Worm (Caenorhabditis elegans) whole organism, L4 larva: ENCODE results near the gene ugt-56.

Experiments used
- F26F4.8 ChIP-seq: fragments of 200-800 bp; sonication (Bioruptor generic); conservative IDR thresholded peaks from 2 replicates; pipeline ENCODE4 v1.3.6; 2022; ENCODE audit warnings: missing genetic modification characterization, missing compliant biosample characterization
- F44E2.7 ChIP-seq: fragments of 200-800 bp; sonication (Bioruptor generic); IDR thresholded peaks from 2 replicates; pipeline ENCODE4 v2.1.2; 2022; ENCODE audit warnings: missing genetic modification characterization, missing compliant biosample characterization
- T26A8.4 ChIP-seq: fragments of 200-800 bp; sonication (Bioruptor generic); IDR thresholded peaks from 2 replicates; pipeline ENCODE4 v1.3.6; 2022; ENCODE audit warnings: missing genetic modification characterization, missing compliant biosample characterization
- Y48G9A.11 ChIP-seq: fragments of 200-800 bp; sonication (Bioruptor generic); IDR thresholded peaks from 2 replicates; pipeline ENCODE4 v1.3.6; 2022; ENCODE audit warnings: missing genetic modification reagents, missing genetic modification characterization, missing compliant biosample characterization
- Y5F2A.4 ChIP-seq: fragments of 200-800 bp; sonication (Bioruptor generic); optimal IDR thresholded peaks from 2 replicates; lab custom pipeline; 2018; ENCODE audit warnings: mild to moderate bottlenecking, missing genetic modification characterization, missing compliant biosample characterization
- ZK337.2 ChIP-seq: fragments of 200-800 bp; sonication (Bioruptor generic); IDR thresholded peaks from 2 replicates; pipeline ENCODE4 v1.3.6; 2022; ENCODE audit warnings: missing genetic modification reagents, missing genetic modification characterization, missing compliant biosample characterization
- aha-1 ChIP-seq: fragments of 150-350 bp; peaks from one replicate; lab custom pipeline; 2014; ENCODE audit warnings: missing biosample characterization, missing genetic modification characterization
- attf-4 ChIP-seq: sonication (generic microtip); optimal IDR thresholded peaks from 3 replicates; lab custom pipeline; 2017; ENCODE audit warnings: missing biosample characterization, missing genetic modification characterization
- ceh-20 ChIP-seq: fragments of 200-800 bp; sonication (Bioruptor generic); IDR thresholded peaks from 2 replicates; pipeline ENCODE4 v1.3.6; 2022; ENCODE audit warnings: missing genetic modification reagents, missing genetic modification characterization, missing compliant biosample characterization
- ceh-28 ChIP-seq: fragments of 150-350 bp; optimal IDR thresholded peaks from 2 replicates; lab custom pipeline; 2014; ENCODE audit warnings: missing biosample characterization, missing genetic modification reagents, missing genetic modification characterization
- ceh-62 ChIP-seq: sonication (generic microtip); optimal IDR thresholded peaks from 2 replicates; lab custom pipeline; 2017; ENCODE audit warnings: missing biosample characterization, missing genetic modification characterization
- cey-2 ChIP-seq: sonication (generic microtip); optimal IDR thresholded peaks from 3 replicates; lab custom pipeline; 2017; ENCODE audit warnings: missing genetic modification characterization, mild to moderate bottlenecking, missing compliant biosample characterization, antibody characterized with exemption, borderline replicate concordance; ENCODE audit not compliant: insufficient read depth
- ctbp-1 ChIP-seq: fragments of 200-800 bp; sonication (Bioruptor generic); IDR thresholded peaks from 2 replicates; pipeline ENCODE4 v1.3.6; 2022; ENCODE audit warnings: missing genetic modification reagents, missing genetic modification characterization, missing compliant biosample characterization
- daf-12 ChIP-seq: fragments of 150-350 bp; optimal IDR thresholded peaks from 2 replicates; lab custom pipeline; 2014; ENCODE audit warnings: missing biosample characterization, missing genetic modification reagents, missing genetic modification characterization
- daf-16 ChIP-seq, 3 experiments: sonication (generic microtip); optimal IDR thresholded peaks; 2 replicates each; lab custom pipeline; 2016 to 2017; ENCODE audit warnings: missing genetic modification characterization in 3 of 3, missing genetic modification reagents in 3 of 3, mild to moderate bottlenecking in 2 of 3, missing compliant biosample characterization in 2 of 3, missing biosample characterization in 1 of 3, moderate library complexity in 1 of 3
- daf-8 ChIP-seq: fragments of 200-800 bp; sonication (Bioruptor generic); IDR thresholded peaks from 2 replicates; pipeline ENCODE4 v1.3.6; 2022; ENCODE audit warnings: missing genetic modification characterization, missing compliant biosample characterization
- dmd-6 ChIP-seq: fragments of 200-800 bp; sonication (Bioruptor generic); IDR thresholded peaks from 2 replicates; pipeline ENCODE4 v1.3.6; 2022; ENCODE audit warnings: missing genetic modification reagents, missing genetic modification characterization, missing compliant biosample characterization
- dmd-9 ChIP-seq: fragments of 200-800 bp; sonication (Bioruptor generic); IDR thresholded peaks from 2 replicates; pipeline ENCODE4 v1.3.6; 2022; ENCODE audit warnings: missing genetic modification reagents, missing genetic modification characterization, missing compliant biosample characterization
- dve-1 ChIP-seq: sonication (generic microtip); optimal IDR thresholded peaks from 2 replicates; lab custom pipeline; 2017; ENCODE audit warnings: antibody characterized with exemption, mild to moderate bottlenecking, missing genetic modification characterization, missing compliant biosample characterization; ENCODE audit not compliant: insufficient read depth
- egl-43 ChIP-seq: fragments of 200-800 bp; sonication (Bioruptor generic); IDR thresholded peaks from 2 replicates; pipeline ENCODE4 v1.3.6; 2022; ENCODE audit warnings: missing genetic modification reagents, missing genetic modification characterization, missing compliant biosample characterization
- hif-1 ChIP-seq, 2 experiments: sonication (generic microtip); optimal IDR thresholded peaks; 2 replicates each; lab custom pipeline; 2016 to 2017; ENCODE audit warnings: missing compliant biosample characterization in 2 of 2, missing genetic modification characterization in 2 of 2, missing genetic modification reagents in 2 of 2, missing genotype in 2 of 2, mild to moderate bottlenecking in 1 of 2
- hlh-30 ChIP-seq: sonication (generic microtip); optimal IDR thresholded peaks from 2 replicates; lab custom pipeline; 2017; ENCODE audit warnings: antibody characterized with exemption, mild to moderate bottlenecking, missing genetic modification characterization, missing compliant biosample characterization; ENCODE audit not compliant: insufficient read depth
- hmg-1.1 ChIP-seq: fragments of 200-800 bp; sonication (Bioruptor generic); IDR thresholded peaks from 2 replicates; pipeline ENCODE4 v1.3.6; 2022; ENCODE audit warnings: missing genetic modification reagents, missing genetic modification characterization, missing compliant biosample characterization
- jun-1 ChIP-seq: fragments of 150-350 bp; optimal IDR thresholded peaks from 2 replicates; lab custom pipeline; 2014; ENCODE audit warnings: missing biosample characterization, missing genetic modification reagents, missing genetic modification characterization
- lin-1 ChIP-seq: fragments of 200-800 bp; sonication (Bioruptor generic); IDR thresholded peaks from 2 replicates; pipeline ENCODE4 v1.3.6; 2022; ENCODE audit warnings: missing genetic modification reagents, missing genetic modification characterization, missing compliant biosample characterization
- lsy-2 ChIP-seq, 2 experiments: fragments of 150-350 bp in 1 of 2; sonication (generic microtip) in 1 of 2; optimal IDR thresholded peaks; 2 replicates each; lab custom pipeline; 2014 to 2017; ENCODE audit warnings: missing biosample characterization in 2 of 2, missing genetic modification characterization in 2 of 2
- mep-1 ChIP-seq: fragments of 150-350 bp; sonication (generic microtip); optimal IDR thresholded peaks from 3 replicates; lab custom pipeline; 2014; ENCODE audit warnings: missing biosample characterization, missing genetic modification characterization
- mxl-3 ChIP-seq: fragments of 200-800 bp; sonication (Bioruptor generic); optimal IDR thresholded peaks from 2 replicates; lab custom pipeline; 2018; ENCODE audit warnings: mild to moderate bottlenecking, missing genetic modification characterization, missing compliant biosample characterization
- nhr-11 ChIP-seq: fragments of 150-350 bp; optimal IDR thresholded peaks from 2 replicates; lab custom pipeline; 2014; ENCODE audit warnings: missing biosample characterization, missing genetic modification characterization
- nhr-28 ChIP-seq: fragments of 150-350 bp; optimal IDR thresholded peaks from 2 replicates; lab custom pipeline; 2014; ENCODE audit warnings: missing biosample characterization, missing genetic modification characterization
- nhr-48 ChIP-seq: sonication (generic microtip); optimal IDR thresholded peaks from 2 replicates; lab custom pipeline; 2016; ENCODE audit warnings: mild to moderate bottlenecking, missing genetic modification characterization, missing compliant biosample characterization
- nhr-6 ChIP-seq: fragments of 150-350 bp; optimal IDR thresholded peaks from 2 replicates; lab custom pipeline; 2014; ENCODE audit warnings: missing biosample characterization, missing genetic modification characterization
- nhr-76 ChIP-seq: fragments of 150-350 bp; optimal IDR thresholded peaks from 2 replicates; lab custom pipeline; 2014; ENCODE audit warnings: missing biosample characterization, missing genetic modification characterization
- pha-4 ChIP-seq, 2 experiments: fragments of 150-350 bp in 1 of 2; fragments of 200-800 bp in 1 of 2; sonication (Bioruptor generic) in 1 of 2; IDR thresholded peaks in 1 of 2; optimal IDR thresholded peaks in 1 of 2; 2 replicates each; pipeline versions ENCODE4 v1.3.6 to Lab custom; 2014 to 2022; ENCODE audit warnings: missing genetic modification characterization in 2 of 2, missing genetic modification reagents in 2 of 2, missing biosample characterization in 1 of 2, missing compliant biosample characterization in 1 of 2
- pqm-1 ChIP-seq: sonication (generic microtip); optimal IDR thresholded peaks from 2 replicates; lab custom pipeline; 2017; ENCODE audit warnings: missing biosample characterization, missing genetic modification characterization
- rbr-2 ChIP-seq: sonication (generic microtip); optimal IDR thresholded peaks from 2 replicates; lab custom pipeline; 2016; ENCODE audit warnings: missing genotype, missing genetic modification characterization, missing compliant biosample characterization
- saeg-2 ChIP-seq: fragments of 200-800 bp; sonication (Bioruptor generic); IDR thresholded peaks from 2 replicates; pipeline ENCODE4 v1.3.6; 2022; ENCODE audit warnings: missing genetic modification reagents, missing genetic modification characterization, missing compliant biosample characterization
- spr-1 ChIP-seq: sonication (generic microtip); optimal IDR thresholded peaks from 2 replicates; lab custom pipeline; 2016; ENCODE audit warnings: mild to moderate bottlenecking, missing genetic modification characterization, missing compliant biosample characterization
- unc-62 ChIP-seq, 3 experiments: fragments of 150-350 bp in 1 of 3; sonication (generic microtip); optimal IDR thresholded peaks in 2 of 3; peaks in 1 of 3; 1 replicate in 1 of 3; 2 replicates in 2 of 3; lab custom pipeline; 2014 to 2017; ENCODE audit warnings: missing biosample characterization in 3 of 3, missing genetic modification characterization in 3 of 3, missing genetic modification reagents in 3 of 3, missing genotype in 1 of 3
- zag-1 ChIP-seq: fragments of 150-350 bp; optimal IDR thresholded peaks from 2 replicates; lab custom pipeline; 2014; ENCODE audit warnings: missing biosample characterization, missing genetic modification characterization

ugt-56 gene

DNA sequence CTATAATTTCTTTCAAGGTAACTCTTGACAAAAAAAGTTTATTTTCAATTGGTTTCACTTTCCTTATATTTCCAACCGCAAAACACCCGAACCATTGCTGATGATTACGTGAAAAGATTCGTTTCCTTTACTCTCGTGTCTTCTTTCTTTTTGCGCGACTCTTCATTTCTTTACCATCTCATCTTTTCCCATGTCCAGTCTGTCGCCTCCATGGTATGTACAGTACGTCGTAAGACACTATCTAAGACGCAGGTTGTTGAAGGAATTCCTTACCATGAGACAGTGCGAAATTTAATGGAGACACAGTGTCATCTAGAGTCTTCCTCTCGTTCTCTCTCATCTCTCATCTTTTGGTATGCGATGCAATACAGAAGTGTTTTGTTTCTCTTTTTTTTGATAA lies 41.4 kb downstream of the ugt-56 start (continued):
- TF ChIP-seq hmg-1.1 (GFP tag; lab: Robert Waterston, UW) (peak; percentile 67), hlh-30 (peak; percentile 94), daf-8 (GFP tag; lab: Robert Waterston, UW) (no peak), egl-43 (GFP tag; lab: Robert Waterston, UW) (no peak), F44E2.7 (GFP tag; lab: Robert Waterston, UW) (no peak), unc-62 (GFP tag; optimal IDR thresholded peaks at IDR 0.05 in 1 of 2; lab: Kevin White, UChicago) (peak in 1 of 2 experiments; percentile 95), unc-62 (tag; optimal IDR thresholded peaks at IDR 0.05; lab: Kevin White, UChicago) (no peak), zag-1 (tag; lab: Kevin White, UChicago) (no peak), T26A8.4 (GFP tag; lab: Robert Waterston, UW) (no peak), dmd-6 (GFP tag; lab: Robert Waterston, UW) (peak; percentile 68), Y5F2A.4 (GFP tag; lab: Kevin White, UChicago) (no peak), pqm-1 (tag; lab: Kevin White, UChicago) (peak; percentile 32), nhr-48 (tag; lab: Kevin White, UChicago) (peak; percentile 36), mxl-3 (GFP tag; lab: Kevin White, UChicago) (peak; percentile 58), jun-1 (tag; lab: Kevin White, UChicago) (peak; percentile 49), daf-12 (no peak), ZK337.2 (GFP tag; lab: Robert Waterston, UW) (no peak), pha-4 (GFP tag; IDR thresholded peaks at IDR 0.05; lab: Robert Waterston, UW) (no peak), pha-4 (tag; optimal IDR thresholded peaks at IDR 0.05; lab: Kevin White, UChicago) (peak; percentile 55), dmd-9 (GFP tag; lab: Robert Waterston, UW) (no peak), aha-1 (tag; lab: Kevin White, UChicago) (peak; percentile 92), F26F4.8 (GFP tag; lab: Robert Waterston, UW) (no peak), ctbp-1 (GFP tag; lab: Robert Waterston, UW) (no peak), rbr-2 (peak; percentile 26), Y48G9A.11 (GFP tag; lab: Robert Waterston, UW) (no peak), lin-1 (GFP tag; lab: Robert Waterston, UW) (no peak), attf-4 (tag; lab: Kevin White, UChicago) (no peak)

DNA sequence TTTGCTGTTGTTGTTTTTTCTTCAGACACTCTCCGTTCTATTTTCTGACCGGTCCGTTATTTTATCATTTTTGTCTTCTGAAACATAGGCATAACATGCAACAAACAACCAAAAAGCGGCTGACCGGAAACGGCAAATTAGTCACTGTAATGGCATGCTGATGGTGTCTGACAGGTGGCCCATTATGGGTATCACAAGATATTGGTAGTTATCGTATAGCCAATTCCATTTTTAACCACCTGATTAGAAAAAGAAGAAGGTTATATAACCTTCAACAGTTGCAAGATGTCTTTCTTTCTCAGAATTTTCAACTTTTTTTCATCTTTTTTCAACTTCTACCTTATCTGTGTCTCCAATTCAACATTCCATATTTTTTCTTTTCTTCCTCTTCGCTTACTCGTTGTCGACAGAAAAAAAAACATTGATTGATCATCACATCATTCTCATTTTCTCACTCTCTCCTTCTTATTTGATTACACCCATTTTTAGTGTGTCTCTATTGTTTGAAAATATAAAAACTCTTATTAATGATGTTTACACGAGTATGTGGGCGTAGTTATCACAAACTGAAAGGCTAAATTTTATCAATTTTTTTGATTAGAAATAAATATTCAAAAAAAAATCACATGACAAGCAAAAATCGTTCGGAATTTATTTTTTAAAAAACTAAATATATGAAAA lies 42.1 kb downstream of the ugt-56 start:
- TF ChIP-seq nhr-28 (tag; lab: Kevin White, UChicago), result peak; percentile 48
- no peak for TF ChIP-seq ceh-62 (tag; lab: Kevin White, UChicago)
- peak; percentile 64 for TF ChIP-seq nhr-6
- TF ChIP-seq nhr-76 (tag; lab: Kevin White, UChicago), result no peak
- TF ChIP-seq pqm-1 (tag; lab: Kevin White, UChicago), result peak; percentile 53
- no peak for TF ChIP-seq daf-16 (GFP tag; optimal IDR thresholded peaks at IDR 0.05; lab: Kevin White, UChicago)
- TF ChIP-seq daf-16 (tag; optimal IDR thresholded peaks at IDR 0.05; lab: Kevin White, UChicago), result peak; percentile 90
- peak; percentile 70 for TF ChIP-seq dve-1 (tag; lab: Kevin White, UChicago)
- TF ChIP-seq saeg-2, result no peak
- TF ChIP-seq unc-62 (GFP tag; optimal IDR thresholded peaks at IDR 0.05 in 1 of 2; lab: Kevin White, UChicago), result peak in 1 of 2 experiments; percentile 85
- TF ChIP-seq unc-62 (tag; optimal IDR thresholded peaks at IDR 0.05; lab: Kevin White, UChicago), result no peak
- TF ChIP-seq hlh-30, result peak; percentile 53
- TF ChIP-seq nhr-11, result no peak
- TF ChIP-seq ceh-28 (tag; lab: Kevin White, UChicago), result no peak
- TF ChIP-seq ceh-20, result no peak
- TF ChIP-seq hif-1 (tag; optimal IDR thresholded peaks at IDR 0.05; lab: Kevin White, UChicago), result no peak
- peak; percentile 32 for TF ChIP-seq mep-1
- peak in 1 of 2 experiments; percentile 31 for TF ChIP-seq lsy-2 (tag; optimal IDR thresholded peaks at IDR 0.05; lab: Kevin White, UChicago)
- no peak for TF ChIP-seq nhr-48 (tag; lab: Kevin White, UChicago)
- peak; percentile 64 for TF ChIP-seq cey-2 (tag; lab: Kevin White, UChicago)
- no peak for TF ChIP-seq spr-1 (tag; lab: Kevin White, UChicago)
